Fruit fly (Drosophila melanogaster) whole organism: ENCODE results near the gene yin.

ENCODE experiments used
- CG8478 ChIP-seq: fragments of >200 bp; optimal IDR thresholded peaks from 2 replicates; lab custom pipeline; 2018; ENCODE audit warnings: inconsistent platforms
- Dll ChIP-seq: fragments of >200 bp; optimal IDR thresholded peaks from 2 replicates; lab custom pipeline; 2017
- EcR ChIP-seq, 2 experiments: fragments of >200 bp; optimal IDR thresholded peaks; 2 replicates each; lab custom pipeline; 2017; ENCODE audit warnings: missing biosample characterization in 2 of 2, missing genetic modification characterization in 2 of 2, missing genetic modification reagents in 2 of 2
- pan ChIP-seq: fragments of >200 bp; optimal IDR thresholded peaks from 2 replicates; lab custom pipeline; 2017
- psq ChIP-seq: fragments of >200 bp; optimal IDR thresholded peaks from 2 replicates; lab custom pipeline; 2017
- usp ChIP-seq: fragments of >200 bp; optimal IDR thresholded peaks from 2 replicates; lab custom pipeline; 2017; ENCODE audit warnings: missing biosample characterization, missing genetic modification characterization, mixed read lengths

- no peak for TF ChIP-seq CG8478 (lab: Kevin White, UChicago)
- no peak for TF ChIP-seq pan (lab: Kevin White, UChicago)
- no peak for TF ChIP-seq usp (GFP tag; lab: Kevin White, UChicago)
- no peak for TF ChIP-seq psq
- TF ChIP-seq EcR (GFP tag; optimal IDR thresholded peaks at IDR 0.05; lab: Kevin White, UChicago), result no peak
- no peak for TF ChIP-seq Dll
Measured at dm6 chrX:3838648-3839047, 33.1 kb downstream of the yin start.
